Worm (Caenorhabditis elegans) whole organism, young adult: ENCODE data around the gene C35A5.4.

Experiments used
- B0019.2 ChIP-seq: fragments of 200-800 bp; sonication (Bioruptor generic); conservative IDR thresholded peaks from 2 replicates; pipeline ENCODE4 v1.3.6; 2022; ENCODE audit warnings: missing genetic modification reagents, missing genetic modification characterization, missing compliant biosample characterization
- B0035.1 ChIP-seq: sonication (generic microtip); optimal IDR thresholded peaks from 2 replicates; lab custom pipeline; 2016; ENCODE audit warnings: missing genetic modification characterization, mild to moderate bottlenecking, missing compliant biosample characterization, missing genotype, missing genetic modification reagents
- B0261.1 ChIP-seq: sonication (generic microtip); optimal IDR thresholded peaks from 2 replicates; lab custom pipeline; 2016; ENCODE audit warnings: mild to moderate bottlenecking, missing genetic modification characterization, moderate library complexity, missing compliant biosample characterization
- C06A6.2 ChIP-seq: fragments of 200-800 bp; sonication (Bioruptor generic); conservative IDR thresholded peaks from 2 replicates; pipeline ENCODE4 v1.3.6; 2022; ENCODE audit warnings: missing genetic modification characterization, missing compliant biosample characterization
- D2030.7 ChIP-seq: fragments of 200-800 bp; sonication (Bioruptor generic); IDR thresholded peaks from 2 replicates; pipeline ENCODE4 v1.3.6; 2022; ENCODE audit warnings: missing genetic modification reagents, missing genetic modification characterization, missing compliant biosample characterization
- F23B12.7 ChIP-seq: sonication (generic microtip); optimal IDR thresholded peaks from 2 replicates; lab custom pipeline; 2017; ENCODE audit warnings: missing genetic modification characterization, mild to moderate bottlenecking, missing compliant biosample characterization, antibody characterized with exemption, moderate library complexity; ENCODE audit not compliant: insufficient read depth
- F37B4.10 ChIP-seq: fragments of 200-800 bp; sonication (Bioruptor generic); IDR thresholded peaks from 2 replicates; pipeline ENCODE4 v1.3.6; 2022; ENCODE audit warnings: missing genetic modification characterization, missing compliant biosample characterization
- F39B2.1 ChIP-seq: fragments of 200-800 bp; sonication (Bioruptor generic); IDR thresholded peaks from 2 replicates; pipeline ENCODE4 v1.3.6; 2022; ENCODE audit warnings: missing genetic modification reagents, missing genetic modification characterization, missing compliant biosample characterization
- F52B5.7 ChIP-seq: sonication (generic microtip); optimal IDR thresholded peaks from 2 replicates; lab custom pipeline; 2016; ENCODE audit warnings: mild to moderate bottlenecking, missing genetic modification characterization, missing compliant biosample characterization
- F57A8.1 ChIP-seq: fragments of 200-800 bp; sonication (Bioruptor generic); optimal IDR thresholded peaks from 2 replicates; lab custom pipeline; 2018; ENCODE audit warnings: mild to moderate bottlenecking, missing genetic modification characterization, moderate library complexity, missing compliant biosample characterization
- K12H6.12 ChIP-seq: fragments of 200-800 bp; sonication (Bioruptor generic); optimal IDR thresholded peaks from 2 replicates; lab custom pipeline; 2018; ENCODE audit warnings: mild to moderate bottlenecking, missing genetic modification characterization, missing compliant biosample characterization
- Y95B8A.8 ChIP-seq: fragments of 200-800 bp; sonication (Bioruptor generic); IDR thresholded peaks from 2 replicates; pipeline ENCODE4 v1.3.6; 2022; ENCODE audit warnings: missing genetic modification reagents, missing genetic modification characterization, missing compliant biosample characterization
- akir-1 ChIP-seq: fragments of 200-800 bp; sonication (Bioruptor generic); optimal IDR thresholded peaks from 2 replicates; lab custom pipeline; 2018; ENCODE audit warnings: mild to moderate bottlenecking, missing genetic modification characterization, moderate library complexity, missing compliant biosample characterization
- ama-1 ChIP-seq, 3 experiments: fragments of 150-350 bp in 1 of 3; sonication (generic microtip) in 2 of 3; optimal IDR thresholded peaks; 2 replicates each; lab custom pipeline; 2014 to 2018; ENCODE audit warnings: missing biosample characterization in 2 of 3, missing genetic modification characterization in 2 of 3, missing genetic modification reagents in 2 of 3
- aptf-2 ChIP-seq: fragments of 200-800 bp; sonication (Bioruptor generic); conservative IDR thresholded peaks from 2 replicates; pipeline ENCODE4 v1.3.6; 2022; ENCODE audit warnings: missing genetic modification reagents, missing genetic modification characterization, missing compliant biosample characterization
- atf-7 ChIP-seq: sonication (generic microtip); optimal IDR thresholded peaks from 2 replicates; lab custom pipeline; 2017; ENCODE audit warnings: mild to moderate bottlenecking, missing genetic modification characterization, missing compliant biosample characterization
- attf-6 ChIP-seq: fragments of 200-800 bp; sonication (Bioruptor generic); IDR thresholded peaks from 2 replicates; pipeline ENCODE4 v1.3.6; 2022; ENCODE audit warnings: missing genetic modification reagents, missing genetic modification characterization, missing compliant biosample characterization
- bed-2 ChIP-seq: fragments of 200-800 bp; sonication (Bioruptor generic); IDR thresholded peaks from 2 replicates; pipeline ENCODE4 v1.3.6; 2022; ENCODE audit warnings: missing genetic modification reagents, missing genetic modification characterization, missing compliant biosample characterization
- ceh-58 ChIP-seq: fragments of 200-800 bp; sonication (Bioruptor generic); IDR thresholded peaks from 2 replicates; pipeline ENCODE4 v1.3.6; 2022; ENCODE audit warnings: missing genetic modification characterization, missing compliant biosample characterization
- dox-1 ChIP-seq: fragments of 200-800 bp; sonication (Bioruptor generic); IDR thresholded peaks from 2 replicates; pipeline ENCODE4 v1.3.6; 2022; ENCODE audit warnings: missing genetic modification reagents, missing genetic modification characterization, missing compliant biosample characterization
- egl-18 ChIP-seq: fragments of 200-800 bp; sonication (Bioruptor generic); IDR thresholded peaks from 2 replicates; pipeline ENCODE4 v1.3.6; 2022; ENCODE audit warnings: missing genetic modification reagents, missing genetic modification characterization, missing compliant biosample characterization
- egrh-3 ChIP-seq: fragments of 200-800 bp; sonication (Bioruptor generic); IDR thresholded peaks from 2 replicates; pipeline ENCODE4 v1.3.6; 2022; ENCODE audit warnings: missing genetic modification reagents, missing genetic modification characterization, missing compliant biosample characterization
- gei-17 ChIP-seq: fragments of 200-800 bp; sonication (Bioruptor generic); optimal IDR thresholded peaks from 2 replicates; lab custom pipeline; 2018; ENCODE audit warnings: mild to moderate bottlenecking, missing genetic modification characterization, missing compliant biosample characterization
- him-1 ChIP-seq: sonication (generic microtip); optimal IDR thresholded peaks from 2 replicates; lab custom pipeline; 2016; ENCODE audit warnings: missing genotype, missing genetic modification reagents, missing genetic modification characterization, missing compliant biosample characterization
- hlh-12 ChIP-seq: sonication (generic microtip); optimal IDR thresholded peaks from 2 replicates; lab custom pipeline; 2016; ENCODE audit warnings: missing genetic modification characterization, missing compliant biosample characterization
- hsf-1 ChIP-seq: fragments of 200-800 bp; sonication (Bioruptor generic); IDR thresholded peaks from 2 replicates; pipeline ENCODE4 v1.3.6; 2022; ENCODE audit warnings: missing genetic modification reagents, missing genetic modification characterization, missing compliant biosample characterization
- let-607 ChIP-seq, 2 experiments: fragments of 200-800 bp in 1 of 2; sonication (Bioruptor generic) in 1 of 2; sonication (generic microtip) in 1 of 2; optimal IDR thresholded peaks; 2 replicates each; lab custom pipeline; 2016 to 2018; ENCODE audit warnings: mild to moderate bottlenecking in 2 of 2, missing compliant biosample characterization in 2 of 2, missing genetic modification characterization in 2 of 2, moderate library complexity in 2 of 2, missing genotype in 1 of 2
- lin-35 ChIP-seq, 3 experiments: fragments of 150-350 bp in 2 of 3; sonication (generic microtip) in 1 of 3; optimal IDR thresholded peaks; 2 replicates each; lab custom pipeline; 2014 to 2018; ENCODE audit warnings: missing biosample characterization in 3 of 3, missing genetic modification characterization in 3 of 3, missing genetic modification reagents in 3 of 3
- madf-6 ChIP-seq: fragments of 200-800 bp; sonication (Bioruptor generic); IDR thresholded peaks from 2 replicates; pipeline ENCODE4 v1.3.6; 2022; ENCODE audit warnings: missing genetic modification reagents, missing genetic modification characterization, missing compliant biosample characterization
- mcd-1 ChIP-seq: fragments of 200-800 bp; sonication (Bioruptor generic); IDR thresholded peaks from 2 replicates; pipeline ENCODE4 v1.3.6; 2022; ENCODE audit warnings: missing genetic modification reagents, missing genetic modification characterization, missing compliant biosample characterization
- mel-28 ChIP-seq: sonication (generic microtip); optimal IDR thresholded peaks from 2 replicates; lab custom pipeline; 2016; ENCODE audit warnings: borderline replicate concordance, mild to moderate bottlenecking, missing genetic modification characterization, missing compliant biosample characterization
- mes-4 ChIP-seq: sonication (generic microtip); optimal IDR thresholded peaks from 2 replicates; lab custom pipeline; 2016; ENCODE audit warnings: missing genotype, missing genetic modification characterization, missing compliant biosample characterization
- mxl-1 ChIP-seq: sonication (generic microtip); optimal IDR thresholded peaks from 2 replicates; lab custom pipeline; 2016; ENCODE audit warnings: missing genetic modification characterization, missing compliant biosample characterization
- nfyb-1 ChIP-seq: fragments of 200-800 bp; sonication (Bioruptor generic); IDR thresholded peaks from 2 replicates; pipeline ENCODE4 v1.3.6; 2022; ENCODE audit warnings: missing genetic modification reagents, missing genetic modification characterization, missing compliant biosample characterization
- nhr-80 ChIP-seq: sonication (generic microtip); optimal IDR thresholded peaks from 2 replicates; lab custom pipeline; 2016; ENCODE audit warnings: missing genetic modification characterization, missing compliant biosample characterization
- nhr-90 ChIP-seq: sonication (generic microtip); optimal IDR thresholded peaks from 2 replicates; lab custom pipeline; 2016; ENCODE audit warnings: missing genotype, mild to moderate bottlenecking, missing genetic modification characterization, missing compliant biosample characterization
- pha-4 ChIP-seq: fragments of 150-350 bp; sonication (generic microtip); optimal IDR thresholded peaks from 2 replicates; lab custom pipeline; 2014; ENCODE audit warnings: missing biosample characterization, missing genetic modification reagents, missing genetic modification characterization
- repo-1 ChIP-seq: sonication (generic microtip); optimal IDR thresholded peaks from 2 replicates; lab custom pipeline; 2017; ENCODE audit warnings: mild to moderate bottlenecking, missing genetic modification characterization, missing compliant biosample characterization
- rpc-1 ChIP-seq, 2 experiments: fragments of 150-350 bp in 1 of 2; sonication (generic microtip) in 1 of 2; optimal IDR thresholded peaks; 2 replicates each; lab custom pipeline; 2014 to 2018; ENCODE audit warnings: missing biosample characterization in 1 of 2, missing genetic modification characterization in 1 of 2, missing genetic modification reagents in 1 of 2, missing genotype in 1 of 2
- sdz-38 ChIP-seq: sonication (generic microtip); optimal IDR thresholded peaks from 2 replicates; lab custom pipeline; 2016; ENCODE audit warnings: missing genotype, missing genetic modification characterization, missing compliant biosample characterization
- snpc-3.4 ChIP-seq: sonication (generic microtip); optimal IDR thresholded peaks from 2 replicates; lab custom pipeline; 2017; ENCODE audit warnings: missing genetic modification characterization, mild to moderate bottlenecking, missing compliant biosample characterization, antibody characterized with exemption, moderate library complexity, missing genotype, missing genetic modification reagents
- snpc-4 ChIP-seq, 5 experiments: fragments of 150-350 bp in 1 of 5; sonication (generic microtip) in 4 of 5; optimal IDR thresholded peaks; 2 replicates each; lab custom pipeline; 2014 to 2018; ENCODE audit warnings: missing genetic modification characterization in 5 of 5, missing biosample characterization in 3 of 5, antibody characterized with exemption in 2 of 5, mild to moderate bottlenecking in 2 of 5, missing compliant biosample characterization in 2 of 5, missing genotype in 2 of 5, moderate library complexity in 2 of 5, missing genetic modification reagents in 1 of 5
- somi-1 ChIP-seq: fragments of 200-800 bp; sonication (Bioruptor generic); optimal IDR thresholded peaks from 2 replicates; lab custom pipeline; 2018; ENCODE audit warnings: mild to moderate bottlenecking, missing genetic modification characterization, missing compliant biosample characterization
- sptf-2 ChIP-seq: fragments of 200-800 bp; sonication (Bioruptor generic); optimal IDR thresholded peaks from 2 replicates; lab custom pipeline; 2018; ENCODE audit warnings: mild to moderate bottlenecking, missing genetic modification characterization, missing compliant biosample characterization
- tbx-9 ChIP-seq: sonication (generic microtip); optimal IDR thresholded peaks from 2 replicates; lab custom pipeline; 2016; ENCODE audit warnings: borderline replicate concordance, missing genetic modification characterization, inconsistent platforms, missing compliant biosample characterization
- tlf-1 ChIP-seq: fragments of 200-800 bp; sonication (Bioruptor generic); optimal IDR thresholded peaks from 2 replicates; lab custom pipeline; 2018; ENCODE audit warnings: mild to moderate bottlenecking, missing genetic modification characterization, missing compliant biosample characterization
- xnd-1 ChIP-seq: sonication (generic microtip); optimal IDR thresholded peaks from 2 replicates; lab custom pipeline; 2016; ENCODE audit warnings: missing genotype, missing genetic modification reagents, missing genetic modification characterization, missing compliant biosample characterization
- ztf-18 ChIP-seq: sonication (generic microtip); optimal IDR thresholded peaks from 2 replicates; lab custom pipeline; 2016; ENCODE audit warnings: missing genotype, mild to moderate bottlenecking, missing genetic modification characterization, missing compliant biosample characterization

The C35A5.4 gene

ce11 chrV:10525902-10526301 is 29.1 kb downstream of the C35A5.4 start, which contains the start of the genes C35A5.8 and hda-11 (continued):
- TF ChIP-seq tlf-1 (GFP tag; lab: Kevin White, UChicago): peak; percentile 10
- TF ChIP-seq gei-17 (GFP tag; lab: Kevin White, UChicago): no peak
- TF ChIP-seq mcd-1: peak; percentile 63
- no peak for TF ChIP-seq B0261.1 (tag; lab: Kevin White, UChicago)
- no peak for TF ChIP-seq somi-1 (GFP tag; lab: Kevin White, UChicago)
- peak in 1 of 2 experiments; percentile 49 for TF ChIP-seq let-607 (tag; optimal IDR thresholded peaks at IDR 0.05; lab: Kevin White, UChicago)
- 0 out of 2 replicates have a peak, but pooled peaks have one; percentile 11 for TF ChIP-seq aptf-2 (GFP tag; lab: Robert Waterston, UW)
- TF ChIP-seq nhr-90 (tag; lab: Kevin White, UChicago): no peak
- TF ChIP-seq ztf-18 (tag; lab: Kevin White, UChicago): peak; percentile 59
- no peak for TF ChIP-seq hlh-12
- no peak for TF ChIP-seq egrh-3 (GFP tag; lab: Robert Waterston, UW)
- TF ChIP-seq ceh-58 (GFP tag; lab: Robert Waterston, UW): no peak
- TF ChIP-seq bed-2 (GFP tag; lab: Robert Waterston, UW): peak; percentile 54; the same call in 1 of the 2 replicates
- no peak for TF ChIP-seq F52B5.7
- peak; percentile 82 for TF ChIP-seq dox-1 (GFP tag; lab: Robert Waterston, UW)
- peak; percentile 43 for TF ChIP-seq snpc-4 (GFP tag; optimal IDR thresholded peaks at IDR 0.05; lab: Kevin White, UChicago)
- peak in 2 of 4 experiments; percentile 37 to 57 for TF ChIP-seq snpc-4 (tag; optimal IDR thresholded peaks at IDR 0.05; lab: Kevin White, UChicago)
- TF ChIP-seq xnd-1 (tag; lab: Kevin White, UChicago): no peak
- TF ChIP-seq F23B12.7 (tag; lab: Kevin White, UChicago): no peak
- TF ChIP-seq lin-35 (GFP tag; optimal IDR thresholded peaks at IDR 0.05; lab: Kevin White, UChicago): peak in 1 of 3 experiments; percentile 11
- peak; percentile 39 for TF ChIP-seq him-1 (tag; lab: Kevin White, UChicago)
- TF ChIP-seq akir-1 (GFP tag; lab: Kevin White, UChicago): no peak
- TF ChIP-seq mel-28 (tag; lab: Kevin White, UChicago): no peak
- TF ChIP-seq tbx-9 (tag; lab: Kevin White, UChicago): no peak
- TF ChIP-seq B0019.2: no peak
- no peak for TF ChIP-seq egl-18 (GFP tag; lab: Robert Waterston, UW)
- TF ChIP-seq atf-7 (tag; lab: Kevin White, UChicago): peak; percentile 36
- TF ChIP-seq attf-6 (GFP tag; lab: Robert Waterston, UW): no peak
- peak; percentile 67 for TF ChIP-seq D2030.7 (GFP tag; lab: Robert Waterston, UW)
- TF ChIP-seq sdz-38 (tag; lab: Kevin White, UChicago): peak; percentile 23
- no peak for TF ChIP-seq mes-4 (tag; lab: Kevin White, UChicago)
- TF ChIP-seq mxl-1 (tag; lab: Kevin White, UChicago): no peak
- no peak for TF ChIP-seq hsf-1 (GFP tag; lab: Robert Waterston, UW)
- peak; percentile 67 for TF ChIP-seq madf-6
- no peak for TF ChIP-seq F37B4.10 (GFP tag; lab: Robert Waterston, UW)
- TF ChIP-seq nfyb-1 (GFP tag; lab: Robert Waterston, UW): no peak
- no peak for TF ChIP-seq F57A8.1
- TF ChIP-seq ama-1 (optimal IDR thresholded peaks at IDR 0.05; lab: Kevin White, UChicago): no peak
- TF ChIP-seq ama-1 (GFP tag; optimal IDR thresholded peaks at IDR 0.05; lab: Kevin White, UChicago): no peak
- no peak for TF ChIP-seq snpc-3.4
- no peak for TF ChIP-seq C06A6.2 (GFP tag; lab: Robert Waterston, UW)
- no peak for TF ChIP-seq rpc-1 (optimal IDR thresholded peaks at IDR 0.05; lab: Kevin White, UChicago)
- TF ChIP-seq rpc-1 (tag; optimal IDR thresholded peaks at IDR 0.05; lab: Kevin White, UChicago): no peak
- TF ChIP-seq sptf-2: no peak
- TF ChIP-seq K12H6.12 (tag; lab: Kevin White, UChicago): peak; percentile 38
- TF ChIP-seq nhr-80 (tag; lab: Kevin White, UChicago): peak; percentile 36
- no peak for TF ChIP-seq F39B2.1
- no peak for TF ChIP-seq B0035.1 (tag; lab: Kevin White, UChicago)
- TF ChIP-seq repo-1 (tag; lab: Kevin White, UChicago): no peak
- TF ChIP-seq Y95B8A.8: no peak
- no peak for TF ChIP-seq pha-4 (tag; lab: Kevin White, UChicago)
